Fruit fly (Drosophila melanogaster): Measurements from ENCODE around the gene CG42238.

CG42238 gene

DNA sequence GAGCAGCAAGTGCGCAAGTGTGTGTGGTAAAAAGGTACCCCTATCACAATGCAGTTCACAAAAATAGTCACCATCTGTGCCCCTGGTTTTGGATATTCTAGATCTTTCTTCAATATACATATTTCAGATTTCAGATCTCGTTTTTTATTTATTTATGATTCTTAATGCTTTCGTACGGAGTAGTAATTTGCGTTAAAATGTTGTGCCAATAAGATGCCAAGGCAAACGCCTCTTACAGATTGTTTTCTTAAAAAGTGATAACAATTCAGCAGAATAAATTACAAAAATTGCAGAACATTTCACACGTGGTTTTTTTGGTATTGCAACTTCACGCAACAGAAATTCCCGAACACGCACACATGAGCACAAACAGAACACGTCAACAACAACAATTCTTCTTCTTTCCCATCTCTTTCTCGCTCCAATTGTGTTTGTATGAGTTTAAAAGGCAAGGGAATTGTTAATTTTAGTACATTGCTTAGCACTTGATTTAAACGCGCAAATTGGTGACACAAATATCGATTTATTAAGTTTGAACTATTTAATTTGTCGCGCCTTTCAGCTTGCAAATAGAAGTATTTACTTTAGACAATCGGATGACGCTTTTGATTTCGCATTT is 133.8 kb downstream of the CG42238 start (continued):
- no peak for TF ChIP-seq CG17361 (GFP tag; IDR thresholded peaks at IDR 0.05)
- TF ChIP-seq Hr39 (optimal IDR thresholded peaks at IDR 0.05) = no peak
- TF ChIP-seq YL-1 (GFP tag; optimal IDR thresholded peaks at IDR 0.05) = peak; percentile 73
- peak; percentile 82 for TF ChIP-seq CG11456 (GFP tag; IDR thresholded peaks at IDR 0.05)
- TF ChIP-seq CG14014 (GFP tag; IDR thresholded peaks at IDR 0.05) = peak; percentile 75
- peak; percentile 76 for TF ChIP-seq HmgZ (tag; optimal IDR thresholded peaks at IDR 0.05)
- no peak for TF ChIP-seq sc (optimal IDR thresholded peaks at IDR 0.05)
- no peak for TF ChIP-seq sc (GFP tag; optimal IDR thresholded peaks at IDR 0.05)
- peak; percentile 82 for TF ChIP-seq slbo (GFP tag; IDR thresholded peaks at IDR 0.05)
- TF ChIP-seq fd96Cb (tag; optimal IDR thresholded peaks at IDR 0.05) = no peak
- TF ChIP-seq CG16815 (GFP tag; optimal IDR thresholded peaks at IDR 0.05) = peak; percentile 35
- peak; percentile 58 to 85 for TF ChIP-seq Hr51 (GFP tag; optimal IDR thresholded peaks at IDR 0.05)
- TF ChIP-seq CG13624 (GFP tag; optimal IDR thresholded peaks at IDR 0.05) = peak; percentile 73
- TF ChIP-seq Nf-YC (tag; optimal IDR thresholded peaks at IDR 0.05) = no peak
- TF ChIP-seq CG8359 (GFP tag; optimal IDR thresholded peaks at IDR 0.05; ENCODE audit: borderline replicate concordance) = no peak
- peak; percentile 44 for TF ChIP-seq CG12744 (GFP tag; optimal IDR thresholded peaks at IDR 0.05)
- peak; percentile 79 for TF ChIP-seq ERR (GFP tag; optimal IDR thresholded peaks at IDR 0.05)
- peak; percentile 48 for TF ChIP-seq esg (GFP tag; conservative IDR thresholded peaks at IDR 0.05)
- TF ChIP-seq insv (GFP tag; optimal IDR thresholded peaks at IDR 0.05) = peak; percentile 24 to 31
- peak; percentile 62 for TF ChIP-seq Mad (GFP tag; optimal IDR thresholded peaks at IDR 0.05)
- TF ChIP-seq Hr3 (GFP tag; optimal IDR thresholded peaks at IDR 0.05) = peak; percentile 34
- TF ChIP-seq CG33213 (GFP tag; optimal IDR thresholded peaks at IDR 0.05) = peak; percentile 71
- TF ChIP-seq Sox100B (GFP tag; optimal IDR thresholded peaks at IDR 0.05) = no peak
- no peak for TF ChIP-seq h (optimal IDR thresholded peaks at IDR 0.05)
- TF ChIP-seq CG2712 (tag; optimal IDR thresholded peaks at IDR 0.05) = no peak
- TF ChIP-seq HHEX (GFP tag; optimal IDR thresholded peaks at IDR 0.05) = no peak
- no peak for TF ChIP-seq MBD-R2 (GFP tag; IDR thresholded peaks at IDR 0.05)
- TF ChIP-seq CG10321 (GFP tag; IDR thresholded peaks at IDR 0.05) = no peak
- no peak for TF ChIP-seq hbn (GFP tag; IDR thresholded peaks at IDR 0.05; ENCODE audit: partially characterized antibody)
- TF ChIP-seq CG4707 (GFP tag; optimal IDR thresholded peaks at IDR 0.05) = peak; percentile 70
- peak; percentile 76; the same call in 2 of the 3 replicates for TF ChIP-seq otp (GFP tag; IDR thresholded peaks at IDR 0.05)
- peak; percentile 71 for TF ChIP-seq CG7556 (GFP tag; optimal IDR thresholded peaks at IDR 0.05)
- TF ChIP-seq fru (optimal IDR thresholded peaks at IDR 0.05) = no peak
- peak; percentile 60 for TF ChIP-seq rib (GFP tag; IDR thresholded peaks at IDR 0.05)
- no peak for TF ChIP-seq amos (GFP tag; IDR thresholded peaks at IDR 0.05; ENCODE audit: partially characterized antibody)
- TF ChIP-seq Xrp1 (GFP tag; IDR thresholded peaks at IDR 0.05) = peak; percentile 38; the same call in 1 of the 2 replicates
- TF ChIP-seq br (optimal IDR thresholded peaks at IDR 0.05) = no peak
- TF ChIP-seq CG11398 (GFP tag; optimal IDR thresholded peaks at IDR 0.05) = peak; percentile 42
- peak; percentile 75; the same call in 1 of the 2 replicates for TF ChIP-seq CG1024 (GFP tag; IDR thresholded peaks at IDR 0.05)
- TF ChIP-seq CG8281 (tag; optimal IDR thresholded peaks at IDR 0.05) = no peak
- no peak for TF ChIP-seq Hr78 (GFP tag; optimal IDR thresholded peaks at IDR 0.05)
- no peak for TF ChIP-seq CG13123 (GFP tag; optimal IDR thresholded peaks at IDR 0.05)
- TF ChIP-seq al (GFP tag; IDR thresholded peaks at IDR 0.05) = 0 out of 2 replicates have a peak, but pooled peaks have one; percentile 15
- TF ChIP-seq slou (GFP tag; optimal IDR thresholded peaks at IDR 0.05) = no peak
- peak; percentile 50 for TF ChIP-seq NK7.1 (GFP tag; optimal IDR thresholded peaks at IDR 0.05)
- TF ChIP-seq CG30431 (GFP tag; optimal IDR thresholded peaks at IDR 0.05) = peak; percentile 60
- TF ChIP-seq twi (tag; optimal IDR thresholded peaks at IDR 0.05) = peak; percentile 52
- TF ChIP-seq exex (tag; optimal IDR thresholded peaks at IDR 0.05) = no peak
- peak; percentile 75 for TF ChIP-seq B-H2 (GFP tag; optimal IDR thresholded peaks at IDR 0.05)
- TF ChIP-seq scrt (GFP tag; optimal IDR thresholded peaks at IDR 0.05) = no peak
- TF ChIP-seq sens (GFP tag) = peak; percentile 92
- no peak; the same call in 1 of the 2 replicates for TF ChIP-seq E2f2 (GFP tag; IDR thresholded peaks at IDR 0.05)
